Worm (Caenorhabditis elegans) whole organism, L2 larva: ENCODE results near the gene his-40.
A peak's percentile ranks its signal among the peaks of the same experiment; 100 is the strongest.

ENCODE experiments used
- C34F6.9 ChIP-seq: fragments of 150-350 bp; optimal IDR thresholded peaks from 2 replicates; lab custom pipeline; 2014; ENCODE audit warnings: missing biosample characterization, missing genetic modification characterization
- F13H6.1 ChIP-seq: sonication (generic microtip); optimal IDR thresholded peaks from 2 replicates; lab custom pipeline; 2016; ENCODE audit warnings: missing genetic modification characterization, missing compliant biosample characterization
- R02D3.7 ChIP-seq: fragments of 150-350 bp; optimal IDR thresholded peaks from 2 replicates; lab custom pipeline; 2014; ENCODE audit warnings: missing biosample characterization, missing genetic modification characterization
- Y55F3AM.14 ChIP-seq: fragments of 200-800 bp; sonication (Bioruptor generic); optimal IDR thresholded peaks from 2 replicates; lab custom pipeline; 2018; ENCODE audit warnings: mild to moderate bottlenecking, missing genetic modification characterization, missing compliant biosample characterization
- ZK546.5 ChIP-seq: sonication (generic microtip); optimal IDR thresholded peaks from 2 replicates; lab custom pipeline; 2017; ENCODE audit warnings: missing biosample characterization, missing genetic modification characterization
- alr-1 ChIP-seq: fragments of 150-350 bp; optimal IDR thresholded peaks from 2 replicates; lab custom pipeline; 2014; ENCODE audit warnings: missing biosample characterization, missing genetic modification characterization
- aly-2 ChIP-seq: fragments of 150-350 bp; optimal IDR thresholded peaks from 2 replicates; lab custom pipeline; 2014; ENCODE audit warnings: missing biosample characterization, missing genetic modification characterization
- ama-1 ChIP-seq: fragments of 150-350 bp; optimal IDR thresholded peaks from 2 replicates; lab custom pipeline; 2018; ENCODE audit warnings: inconsistent platforms
- blmp-1 ChIP-seq: sonication (generic microtip); optimal IDR thresholded peaks from 2 replicates; lab custom pipeline; 2017; ENCODE audit warnings: missing genetic modification characterization, mild to moderate bottlenecking, missing compliant biosample characterization, antibody characterized with exemption, moderate library complexity; ENCODE audit not compliant: insufficient read depth
- ceh-16 ChIP-seq: fragments of 150-350 bp; optimal IDR thresholded peaks from 2 replicates; lab custom pipeline; 2014; ENCODE audit warnings: missing biosample characterization, missing genetic modification characterization
- ceh-82 ChIP-seq: fragments of 150-350 bp; optimal IDR thresholded peaks from 2 replicates; lab custom pipeline; 2014; ENCODE audit warnings: missing biosample characterization, missing genetic modification characterization
- crh-2 ChIP-seq: sonication (generic microtip); optimal IDR thresholded peaks from 2 replicates; lab custom pipeline; 2017; ENCODE audit warnings: missing biosample characterization, missing genetic modification characterization
- dmd-4 ChIP-seq: sonication (generic microtip); optimal IDR thresholded peaks from 2 replicates; lab custom pipeline; 2017; ENCODE audit warnings: missing biosample characterization, missing genetic modification characterization
- egl-27 ChIP-seq: sonication (generic microtip); optimal IDR thresholded peaks from 3 replicates; lab custom pipeline; 2017; ENCODE audit warnings: missing biosample characterization, missing genetic modification reagents, missing genetic modification characterization
- elt-1 ChIP-seq: fragments of 150-350 bp; optimal IDR thresholded peaks from 2 replicates; lab custom pipeline; 2014; ENCODE audit warnings: missing biosample characterization, missing genetic modification characterization
- elt-3 ChIP-seq: sonication (generic microtip); optimal IDR thresholded peaks from 2 replicates; lab custom pipeline; 2017; ENCODE audit warnings: missing biosample characterization, missing genetic modification characterization
- fos-1 ChIP-seq: fragments of 150-350 bp; optimal IDR thresholded peaks from 2 replicates; lab custom pipeline; 2014; ENCODE audit warnings: missing biosample characterization, missing genetic modification characterization
- gmeb-1 ChIP-seq: fragments of 150-350 bp; optimal IDR thresholded peaks from 2 replicates; lab custom pipeline; 2014; ENCODE audit warnings: missing biosample characterization, missing genetic modification characterization
- lin-11 ChIP-seq: fragments of 150-350 bp; sonication (generic microtip); optimal IDR thresholded peaks from 2 replicates; lab custom pipeline; 2014; ENCODE audit warnings: missing biosample characterization, missing genetic modification characterization, inconsistent platforms, mixed read lengths
- lin-13 ChIP-seq: fragments of 150-350 bp; optimal IDR thresholded peaks from 2 replicates; lab custom pipeline; 2014; ENCODE audit warnings: missing biosample characterization, missing genetic modification reagents, missing genetic modification characterization
- lin-39 ChIP-seq: fragments of 150-350 bp; optimal IDR thresholded peaks from 2 replicates; lab custom pipeline; 2014; ENCODE audit warnings: missing biosample characterization, missing genetic modification reagents, missing genetic modification characterization
- lsy-2 ChIP-seq, 2 experiments: fragments of 150-350 bp in 1 of 2; sonication (generic microtip) in 1 of 2; optimal IDR thresholded peaks; 2 replicates each; lab custom pipeline; 2014 to 2017; ENCODE audit warnings: missing biosample characterization in 2 of 2, missing genetic modification characterization in 2 of 2
- mab-5 ChIP-seq: fragments of 150-350 bp; optimal IDR thresholded peaks from 2 replicates; lab custom pipeline; 2014; ENCODE audit warnings: missing biosample characterization, missing genetic modification characterization
- mbf-1 ChIP-seq: sonication (generic microtip); optimal IDR thresholded peaks from 2 replicates; lab custom pipeline; 2017; ENCODE audit warnings: missing biosample characterization, missing genetic modification characterization
- mdl-1 ChIP-seq, 2 experiments: fragments of 150-350 bp in 1 of 2; sonication (generic microtip) in 1 of 2; optimal IDR thresholded peaks; 2 replicates each; lab custom pipeline; 2017; ENCODE audit warnings: missing biosample characterization in 2 of 2, missing genetic modification characterization in 2 of 2
- nhr-10 ChIP-seq: sonication (generic microtip); optimal IDR thresholded peaks from 2 replicates; lab custom pipeline; 2017; ENCODE audit warnings: missing biosample characterization, missing genetic modification characterization
- nhr-11 ChIP-seq: fragments of 150-350 bp; optimal IDR thresholded peaks from 2 replicates; lab custom pipeline; 2014; ENCODE audit warnings: missing biosample characterization, missing genetic modification characterization
- nhr-12 ChIP-seq: fragments of 150-350 bp; optimal IDR thresholded peaks from 2 replicates; lab custom pipeline; 2014; ENCODE audit warnings: missing biosample characterization, missing genetic modification characterization
- nhr-129 ChIP-seq: fragments of 150-350 bp; optimal IDR thresholded peaks from 2 replicates; lab custom pipeline; 2014; ENCODE audit warnings: missing biosample characterization, missing genetic modification characterization
- nhr-21 ChIP-seq: fragments of 150-350 bp; optimal IDR thresholded peaks from 2 replicates; lab custom pipeline; 2014; ENCODE audit warnings: missing biosample characterization, missing genetic modification characterization
- nhr-23 ChIP-seq: fragments of 150-350 bp; optimal IDR thresholded peaks from 2 replicates; lab custom pipeline; 2014; ENCODE audit warnings: missing biosample characterization, missing genetic modification reagents, missing genetic modification characterization
- nhr-237 ChIP-seq: fragments of 150-350 bp; optimal IDR thresholded peaks from 2 replicates; lab custom pipeline; 2014; ENCODE audit warnings: missing biosample characterization, missing genetic modification characterization
- nhr-25 ChIP-seq: fragments of 150-350 bp; sonication (generic microtip); optimal IDR thresholded peaks from 3 replicates; lab custom pipeline; 2014; ENCODE audit warnings: missing biosample characterization, missing genetic modification characterization
- nhr-6 ChIP-seq: fragments of 150-350 bp; optimal IDR thresholded peaks from 2 replicates; lab custom pipeline; 2014; ENCODE audit warnings: missing biosample characterization, missing genetic modification characterization
- nhr-77 ChIP-seq: fragments of 150-350 bp; optimal IDR thresholded peaks from 2 replicates; lab custom pipeline; 2014; ENCODE audit warnings: missing biosample characterization, missing genetic modification characterization
- peb-1 ChIP-seq: fragments of 150-350 bp; optimal IDR thresholded peaks from 2 replicates; lab custom pipeline; 2014; ENCODE audit warnings: missing biosample characterization, missing genetic modification characterization
- sem-4 ChIP-seq: fragments of 150-350 bp; optimal IDR thresholded peaks from 2 replicates; lab custom pipeline; 2014; ENCODE audit warnings: missing biosample characterization, missing genetic modification reagents, missing genetic modification characterization
- skn-1 ChIP-seq: sonication (generic microtip); optimal IDR thresholded peaks from 2 replicates; lab custom pipeline; 2017; ENCODE audit warnings: missing biosample characterization, missing genetic modification characterization
- sma-3 ChIP-seq: sonication (generic microtip); optimal IDR thresholded peaks from 2 replicates; lab custom pipeline; 2016; ENCODE audit warnings: missing genetic modification reagents, missing genetic modification characterization, missing compliant biosample characterization
- sma-9 ChIP-seq, 2 experiments: fragments of 150-350 bp in 1 of 2; sonication (generic microtip) in 1 of 2; optimal IDR thresholded peaks; 2 replicates each; lab custom pipeline; 2014 to 2016; ENCODE audit warnings: missing genetic modification characterization in 2 of 2, mild to moderate bottlenecking in 1 of 2, missing biosample characterization in 1 of 2, missing compliant biosample characterization in 1 of 2, missing genetic modification reagents in 1 of 2, moderate library complexity in 1 of 2
- snpc-4 ChIP-seq: fragments of 150-350 bp; optimal IDR thresholded peaks from 2 replicates; lab custom pipeline; 2014; ENCODE audit warnings: missing biosample characterization, missing genetic modification characterization
- unc-39 ChIP-seq: fragments of 150-350 bp; optimal IDR thresholded peaks from 2 replicates; lab custom pipeline; 2014; ENCODE audit warnings: missing biosample characterization, missing genetic modification characterization
- unc-55 ChIP-seq: fragments of 150-350 bp; sonication (generic microtip); optimal IDR thresholded peaks from 3 replicates; lab custom pipeline; 2014; ENCODE audit warnings: missing biosample characterization, missing genetic modification reagents, missing genetic modification characterization
- unc-62 ChIP-seq: fragments of 150-350 bp; optimal IDR thresholded peaks from 2 replicates; lab custom pipeline; 2014; ENCODE audit warnings: missing biosample characterization, missing genetic modification reagents, missing genetic modification characterization
- zag-1 ChIP-seq: fragments of 150-350 bp; optimal IDR thresholded peaks from 2 replicates; lab custom pipeline; 2014; ENCODE audit warnings: missing biosample characterization, missing genetic modification characterization
- ztf-1 ChIP-seq: fragments of 200-800 bp; sonication (Bioruptor generic); conservative IDR thresholded peaks from 2 replicates; pipeline ENCODE4 v1.3.6; 2022; ENCODE audit warnings: missing genetic modification characterization, missing compliant biosample characterization
- ztf-11 ChIP-seq: sonication (generic microtip); optimal IDR thresholded peaks from 2 replicates; lab custom pipeline; 2017; ENCODE audit warnings: missing biosample characterization, missing genetic modification characterization
- ztf-4 ChIP-seq: fragments of 150-350 bp; optimal IDR thresholded peaks from 2 replicates; lab custom pipeline; 2014; ENCODE audit warnings: missing biosample characterization, missing genetic modification characterization

The his-40 gene

DNA sequence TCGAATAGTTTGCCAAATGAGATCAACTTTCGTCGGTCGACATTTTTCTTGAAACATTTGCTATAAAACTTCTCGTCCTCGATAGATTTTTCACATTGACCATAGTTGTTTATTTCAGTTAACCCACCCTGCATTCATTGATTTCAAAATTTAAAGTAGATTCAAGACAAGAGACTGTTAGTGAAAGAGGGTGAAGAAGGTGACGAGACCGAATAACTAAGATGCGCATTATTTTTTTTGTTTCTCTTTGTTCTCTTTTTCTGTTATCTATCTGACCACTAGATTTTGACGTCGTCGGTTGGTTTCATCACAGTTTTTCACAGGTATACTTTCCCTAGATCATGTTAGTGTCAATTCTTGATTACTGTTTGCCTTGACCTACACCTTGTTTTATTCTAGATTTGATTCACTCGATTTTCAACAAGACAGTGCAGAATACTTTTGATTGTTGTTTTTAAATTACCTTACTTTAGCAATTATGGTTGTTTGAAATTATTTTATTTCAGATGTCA is 20.8 kb downstream of the his-40 start, which contains the start of gene ttr-30:
Gene ttr-30 (plus strand): TSS at position 265 of the 512 bp plus-strand sequence.
- TF ChIP-seq Y55F3AM.14 (GFP tag; lab: Kevin White, UChicago) (no peak), gmeb-1 (tag; lab: Kevin White, UChicago) (no peak), peb-1 (tag; lab: Kevin White, UChicago) (no peak), nhr-11 (no peak), lin-11 (tag; lab: Kevin White, UChicago) (no peak), nhr-25 (tag; lab: Kevin White, UChicago) (peak; percentile 67), dmd-4 (tag; lab: Kevin White, UChicago) (no peak), sma-3 (GFP tag; lab: Kevin White, UChicago) (peak; percentile 64), ztf-4 (tag; lab: Kevin White, UChicago) (no peak), blmp-1 (tag; lab: Kevin White, UChicago) (peak; percentile 80), nhr-129 (tag; lab: Kevin White, UChicago) (no peak), ceh-16 (tag; lab: Kevin White, UChicago) (no peak), crh-2 (no peak)

DNA sequence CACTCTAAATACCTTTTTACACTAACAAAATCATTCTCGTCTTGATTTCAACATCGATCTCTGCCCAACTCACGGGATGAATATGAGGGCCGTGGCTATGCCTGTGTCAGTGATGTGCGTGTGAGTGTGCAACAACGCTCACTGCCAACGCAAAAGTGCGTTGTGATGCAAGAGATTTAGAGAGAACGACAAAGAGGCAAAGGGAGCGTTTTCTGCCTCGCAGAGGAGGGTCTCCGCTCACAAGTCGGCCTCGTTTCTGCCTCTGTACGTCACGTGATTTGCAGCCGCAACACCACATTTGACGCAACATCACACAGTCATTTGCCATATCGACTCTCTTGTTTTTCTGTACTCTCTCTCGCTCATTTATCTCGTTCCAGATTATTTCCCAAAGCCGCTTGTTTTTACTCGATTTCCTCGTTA is 24.4 kb downstream of the his-40 start, which contains the start of gene epg-7:
Gene epg-7 (plus strand): TSS at position 413 of the 423 bp plus-strand sequence.
- TF ChIP-seq unc-39 (no peak), nhr-77 (tag; lab: Kevin White, UChicago) (peak; percentile 67), unc-55 (GFP tag; lab: Kevin White, UChicago) (peak; percentile 97), lin-11 (tag; lab: Kevin White, UChicago) (peak; percentile 96), peb-1 (tag; lab: Kevin White, UChicago) (no peak), zag-1 (peak; percentile 73), ceh-82 (tag; lab: Kevin White, UChicago) (peak; percentile 71), ceh-16 (tag; lab: Kevin White, UChicago) (peak; percentile 76), R02D3.7 (tag; lab: Kevin White, UChicago) (no peak), lin-13 (GFP tag; lab: Kevin White, UChicago) (peak; percentile 93), C34F6.9 (tag; lab: Kevin White, UChicago) (peak; percentile 99), fos-1 (tag; lab: Kevin White, UChicago) (peak; percentile 96), mbf-1 (tag; lab: Kevin White, UChicago) (no peak), sem-4 (peak; percentile 94), skn-1 (peak; percentile 77), gmeb-1 (tag; lab: Kevin White, UChicago) (peak; percentile 83), nhr-129 (tag; lab: Kevin White, UChicago) (peak; percentile 98), egl-27 (peak; percentile 93), elt-1 (tag; lab: Kevin White, UChicago) (no peak), ZK546.5 (no peak), ama-1 (lab: Kevin White, UChicago) (peak; percentile 77), nhr-25 (tag; lab: Kevin White, UChicago) (peak; percentile 96), lin-39 (peak; percentile 48), nhr-6 (tag; lab: Kevin White, UChicago) (peak; percentile 87), ztf-4 (tag; lab: Kevin White, UChicago) (peak; percentile 88), sma-9 (GFP tag; optimal IDR thresholded peaks at IDR 0.05; lab: Kevin White, UChicago) (peak; percentile 96), sma-9 (tag; optimal IDR thresholded peaks at IDR 0.05; lab: Kevin White, UChicago) (no peak), aly-2 (tag; lab: Kevin White, UChicago) (no peak), snpc-4 (tag; lab: Kevin White, UChicago) (peak; percentile 79), sma-3 (GFP tag; lab: Kevin White, UChicago) (peak; percentile 94), blmp-1 (tag; lab: Kevin White, UChicago) (peak; percentile 58), Y55F3AM.14 (GFP tag; lab: Kevin White, UChicago) (peak; percentile 84), mdl-1 (tag; optimal IDR thresholded peaks at IDR 0.05; lab: Kevin White, UChicago) (peak; percentile 74 to 95), unc-62 (peak; percentile 70), nhr-21 (tag; lab: Kevin White, UChicago) (peak; percentile 92), crh-2 (peak; percentile 97), lsy-2 (tag; optimal IDR thresholded peaks at IDR 0.05; lab: Kevin White, UChicago) (peak; percentile 79 to 93), dmd-4 (tag; lab: Kevin White, UChicago) (peak; percentile 43), nhr-23 (no peak), nhr-10 (tag; lab: Kevin White, UChicago) (peak; percentile 71), ztf-1 (GFP tag; lab: Robert Waterston, UW) (no peak), mab-5 (tag; lab: Kevin White, UChicago) (peak; percentile 93), F13H6.1 (peak; percentile 98), nhr-237 (tag; lab: Kevin White, UChicago) (no peak), alr-1 (tag; lab: Kevin White, UChicago) (no peak), elt-3 (tag; lab: Kevin White, UChicago) (no peak), nhr-11 (no peak), ztf-11 (tag; lab: Kevin White, UChicago) (no peak), nhr-12 (no peak)
- TF ChIP-seq, all 48 proteins: peak for 33
